Worm (Caenorhabditis elegans) whole organism, late embryonic: ENCODE measurements around the gene ethe-1.

Experiments
- K02D7.2 ChIP-seq: sonication (generic microtip); optimal IDR thresholded peaks from 2 replicates; lab custom pipeline; 2017; ENCODE audit warnings: mild to moderate bottlenecking, missing genetic modification characterization, missing compliant biosample characterization
- dve-1 ChIP-seq: sonication (generic microtip); optimal IDR thresholded peaks from 2 replicates; lab custom pipeline; 2017; ENCODE audit warnings: antibody characterized with exemption, mild to moderate bottlenecking, missing genetic modification characterization, missing compliant biosample characterization
- elt-2 ChIP-seq: sonication (generic microtip); optimal IDR thresholded peaks from 2 replicates; lab custom pipeline; 2016; ENCODE audit warnings: missing genetic modification reagents, missing genetic modification characterization, missing compliant biosample characterization
- fax-1 ChIP-seq: sonication (generic microtip); optimal IDR thresholded peaks from 2 replicates; lab custom pipeline; 2016; ENCODE audit warnings: missing genotype, missing genetic modification characterization, missing compliant biosample characterization
- mec-3 ChIP-seq: sonication (generic microtip); optimal IDR thresholded peaks from 2 replicates; lab custom pipeline; 2016; ENCODE audit warnings: borderline replicate concordance, missing genetic modification characterization, missing compliant biosample characterization
- nfya-1 ChIP-seq: sonication (generic microtip); optimal IDR thresholded peaks from 2 replicates; lab custom pipeline; 2017; ENCODE audit warnings: missing genetic modification characterization, mild to moderate bottlenecking, missing compliant biosample characterization, antibody characterized with exemption, moderate library complexity
- pha-4 ChIP-seq: fragments of 150-350 bp; optimal IDR thresholded peaks from 2 replicates; lab custom pipeline; 2018; ENCODE audit warnings: missing biosample characterization, missing genetic modification reagents, missing genetic modification characterization
- pqm-1 ChIP-seq: sonication (generic microtip); optimal IDR thresholded peaks from 2 replicates; lab custom pipeline; 2016; ENCODE audit warnings: missing genetic modification characterization, missing compliant biosample characterization
- sdc-2 ChIP-seq: sonication (generic microtip); optimal IDR thresholded peaks from 2 replicates; lab custom pipeline; 2016; ENCODE audit warnings: missing genotype, missing genetic modification characterization, missing compliant biosample characterization
- unc-86 ChIP-seq: sonication (generic microtip); optimal IDR thresholded peaks from 2 replicates; lab custom pipeline; 2016; ENCODE audit warnings: missing genetic modification characterization, missing compliant biosample characterization

DNA sequence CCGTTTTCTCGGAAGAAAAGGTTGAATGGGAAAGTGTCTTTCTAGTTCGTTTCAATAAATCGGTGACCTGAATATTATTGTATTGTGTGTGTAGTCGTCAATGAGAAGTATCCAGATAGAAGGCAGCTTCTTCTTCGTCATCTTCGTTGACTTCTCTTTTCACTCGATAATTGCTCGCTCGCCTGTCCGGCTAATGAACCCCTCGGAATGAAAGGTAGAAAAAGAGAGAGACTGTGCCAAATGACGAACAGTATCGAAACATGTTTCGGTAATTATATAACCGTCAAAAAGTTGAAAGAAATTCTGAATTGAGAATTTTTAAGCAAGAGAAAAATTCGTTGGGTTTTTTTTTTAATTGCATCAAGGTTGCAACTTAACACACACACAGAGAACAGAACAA is 51.2 kb downstream of the ethe-1 start, which contains the start of gene cutl-17:
- no peak for TF ChIP-seq pqm-1 (tag; lab: Kevin White, UChicago)
- no peak for TF ChIP-seq sdc-2 (tag; lab: Kevin White, UChicago)
- no peak for TF ChIP-seq K02D7.2 (tag; lab: Kevin White, UChicago)
- no peak for TF ChIP-seq mec-3 (tag; lab: Kevin White, UChicago)
- TF ChIP-seq dve-1, result no peak
- TF ChIP-seq elt-2, result no peak
- TF ChIP-seq pha-4 (tag; lab: Kevin White, UChicago), result no peak
- no peak for TF ChIP-seq unc-86
- TF ChIP-seq fax-1 (tag; lab: Kevin White, UChicago), result no peak
- no peak for TF ChIP-seq nfya-1 (tag; lab: Kevin White, UChicago)
